Fruit fly (Drosophila melanogaster) whole organism, embryonic: Measurements from ENCODE around the gene CG15362.

ENCODE experiments used
- CG10959 ChIP-seq: fragments of 200-800 bp; sonication (Bioruptor generic); IDR thresholded peaks from 2 replicates; pipeline ENCODE4 v1.3.6; 2022; ENCODE audit warnings: missing biosample characterization, missing genetic modification characterization
- CG2129 ChIP-seq: fragments of 200-800 bp; sonication (Bioruptor generic); IDR thresholded peaks from 2 replicates; pipeline ENCODE4 v1.3.6; 2022; ENCODE audit warnings: missing biosample characterization, missing genetic modification characterization; ENCODE audit not compliant: partially characterized antibody
- CG9797 ChIP-seq: fragments of 200-800 bp; sonication (Bioruptor generic); optimal IDR thresholded peaks from 3 replicates; lab custom pipeline; 2018; ENCODE audit warnings: missing biosample characterization, mild to moderate bottlenecking, missing genetic modification characterization
- Max ChIP-seq: fragments of 200-800 bp; sonication (Bioruptor generic); optimal IDR thresholded peaks from 2 replicates; lab custom pipeline; 2016; ENCODE audit warnings: missing biosample characterization, mild to moderate bottlenecking, missing genetic modification characterization
- Poxn ChIP-seq: fragments of 200-800 bp; sonication (Bioruptor generic); IDR thresholded peaks from 2 replicates; pipeline ENCODE4 v1.3.6; 2022; ENCODE audit warnings: missing biosample characterization, missing genetic modification characterization
- ewg ChIP-seq: fragments of 200-800 bp; sonication (Bioruptor generic); optimal IDR thresholded peaks from 3 replicates; lab custom pipeline; 2017; ENCODE audit warnings: mild to moderate bottlenecking, missing biosample characterization, missing genetic modification reagents, missing genetic modification characterization
- odd ChIP-seq: fragments of 200-800 bp; sonication (Bioruptor generic); optimal IDR thresholded peaks from 2 replicates; lab custom pipeline; 2017; ENCODE audit warnings: missing biosample characterization, mild to moderate bottlenecking, missing genetic modification characterization
- shn ChIP-seq: fragments of 200-800 bp; sonication (Bioruptor generic); optimal IDR thresholded peaks from 3 replicates; lab custom pipeline; 2016; ENCODE audit warnings: missing biosample characterization, missing genetic modification characterization
- slp2 ChIP-seq: fragments of 200-800 bp; sonication (Bioruptor generic); optimal IDR thresholded peaks from 2 replicates; lab custom pipeline; 2016; ENCODE audit warnings: missing biosample characterization, missing genetic modification characterization

DNA sequence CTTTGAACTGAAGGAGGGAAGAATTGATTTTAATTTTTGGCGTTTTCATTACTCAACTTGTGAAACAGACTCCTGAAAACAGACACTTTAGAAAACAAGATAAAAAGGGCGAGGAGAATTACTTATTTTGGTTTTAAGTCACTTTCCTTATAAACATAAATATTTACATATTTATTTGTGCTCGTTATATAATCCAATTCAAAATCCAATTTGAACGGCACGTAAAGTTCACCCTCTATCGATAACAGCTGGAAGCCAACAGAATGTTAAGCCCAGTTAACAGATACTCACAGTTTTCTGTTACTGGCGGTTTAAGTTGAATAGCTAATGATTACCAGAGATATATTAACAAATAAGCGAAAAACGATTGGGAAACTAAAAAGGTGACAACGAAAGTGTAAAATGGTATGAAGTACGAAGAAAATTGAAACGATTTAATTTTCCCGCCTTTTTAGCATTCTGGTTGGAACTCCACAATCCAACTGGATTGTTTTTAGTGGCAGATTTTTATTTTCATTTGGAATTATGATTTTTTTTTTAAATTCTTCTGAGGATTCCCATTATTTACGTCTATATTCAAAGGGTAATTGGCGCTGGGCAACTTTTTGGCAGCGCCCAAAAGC, 1.7 kb upstream of the CG15362 start:
- TF ChIP-seq Max (GFP tag; lab: Kevin White, UChicago) = no peak
- TF ChIP-seq odd (GFP tag; lab: Kevin White, UChicago) = no peak
- TF ChIP-seq Poxn (GFP tag; lab: Robert Waterston, UW) = no peak
- no peak for TF ChIP-seq CG2129
- TF ChIP-seq CG9797 (GFP tag; lab: Kevin White, UChicago) = no peak
- no peak for TF ChIP-seq shn (GFP tag; lab: Kevin White, UChicago)
- TF ChIP-seq slp2 (GFP tag; lab: Kevin White, UChicago) = no peak
- TF ChIP-seq ewg = no peak
- no peak for TF ChIP-seq CG10959
